Worm (Caenorhabditis elegans): ENCODE measurements around the gene enu-3.2.

DNA sequence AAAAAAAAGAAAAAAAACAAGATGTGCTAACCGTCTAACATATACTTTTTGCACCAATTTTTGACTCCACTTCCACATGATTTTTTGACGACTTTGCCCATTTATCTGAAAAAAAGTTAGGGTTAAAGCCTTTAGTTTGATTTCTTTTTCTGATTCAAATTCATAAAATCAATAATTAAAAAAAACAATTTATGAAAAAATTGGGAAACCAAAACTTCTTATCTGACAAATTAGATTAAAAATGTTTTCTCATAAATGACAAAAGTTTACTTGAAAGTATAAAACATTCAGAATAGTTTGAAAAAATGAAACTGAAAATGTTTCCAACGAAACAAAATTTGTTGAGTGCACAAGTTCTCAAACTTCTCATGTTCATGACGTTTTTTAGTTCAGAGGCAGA is 34.8 kb upstream of the enu-3.2 start, which contains the start of gene F26A1.7:
- no peak for TF ChIP-seq W03F9.2 (tag; optimal IDR thresholded peaks at IDR 0.05)
- no peak for TF ChIP-seq him-1 (tag; optimal IDR thresholded peaks at IDR 0.05)

All from whole organism, L4/young adult.